Worm (Caenorhabditis elegans): ENCODE results near the gene ZC443.4.

- TF ChIP-seq dpff-1 (tag; optimal IDR thresholded peaks at IDR 0.05) (no peak), rcor-1 (GFP tag; IDR thresholded peaks at IDR 0.05) (no peak), ets-4 (GFP tag; optimal IDR thresholded peaks at IDR 0.05) (no peak), lin-26 (GFP tag; IDR thresholded peaks at IDR 0.05) (no peak), unc-130 (GFP tag; optimal IDR thresholded peaks at IDR 0.05) (no peak), pha-4 (tag; optimal IDR thresholded peaks at IDR 0.05) (no peak), hmg-1.2 (GFP tag; IDR thresholded peaks at IDR 0.05) (no peak), lin-35 (GFP tag; optimal IDR thresholded peaks at IDR 0.05) (no peak), him-1 (tag; optimal IDR thresholded peaks at IDR 0.05) (no peak), efl-1 (GFP tag; optimal IDR thresholded peaks at IDR 0.05) (no peak), ceh-100 (GFP tag; IDR thresholded peaks at IDR 0.05) (no peak)
Measured at ce11 chrV:12795196-12795595, 24.5 kb downstream of the ZC443.4 start, which contains the start of gene ugt-4.
